Worm (Caenorhabditis elegans): Measurements from ENCODE around the gene cbn-1.

cbn-1 gene

ce11 chrII:340714-341113 is 8.4 kb upstream of the cbn-1 start:
- peak; percentile 91 for TF ChIP-seq aha-1 (tag)
- no peak for TF ChIP-seq saeg-2 (GFP tag; IDR thresholded peaks at IDR 0.05)
- TF ChIP-seq pha-4 (GFP tag; IDR thresholded peaks at IDR 0.05), result no peak
- no peak for TF ChIP-seq pha-4 (tag; optimal IDR thresholded peaks at IDR 0.05)
- no peak for TF ChIP-seq ztf-7 (tag; optimal IDR thresholded peaks at IDR 0.05)
- TF ChIP-seq set-16 (GFP tag; IDR thresholded peaks at IDR 0.05), result no peak
- no peak for TF ChIP-seq zfp-2 (tag; optimal IDR thresholded peaks at IDR 0.05)

- TF ChIP-seq ceh-62 (tag; optimal IDR thresholded peaks at IDR 0.05) (no peak), lin-15B (tag; optimal IDR thresholded peaks at IDR 0.05) (no peak), ceh-28 (tag; optimal IDR thresholded peaks at IDR 0.05) (no peak), ZK546.5 (tag; optimal IDR thresholded peaks at IDR 0.05) (no peak), hlh-11 (tag; optimal IDR thresholded peaks at IDR 0.05) (no peak), dve-1 (tag; optimal IDR thresholded peaks at IDR 0.05; ENCODE audit: insufficient read depth) (no peak), Y105C5A.15 (GFP tag; IDR thresholded peaks at IDR 0.05) (no peak), lin-38 (GFP tag; IDR thresholded peaks at IDR 0.05) (no peak), mxl-2 (GFP tag; conservative IDR thresholded peaks at IDR 0.05) (no peak), nhr-42 (GFP tag; IDR thresholded peaks at IDR 0.05) (no peak), snpc-1.2 (GFP tag; IDR thresholded peaks at IDR 0.05) (no peak), fos-1 (tag; optimal IDR thresholded peaks at IDR 0.05) (no peak), hif-1 (tag; optimal IDR thresholded peaks at IDR 0.05) (no peak), lir-3 (tag; optimal IDR thresholded peaks at IDR 0.05) (no peak), tra-1 (GFP tag; IDR thresholded peaks at IDR 0.05) (no peak), nhr-28 (tag; optimal IDR thresholded peaks at IDR 0.05) (no peak)
These were observed 7.9 kb upstream of the cbn-1 start, which contains the start of gene clc-31 for ce11 chrII:340224-340623. Gene clc-31 (plus strand): TSS chrII:340524.

ce11 chrII:337233-337832 is 5.0 kb upstream of the cbn-1 start, which contains the start of gene cpn-2:
Gene cpn-2 (plus strand): TSS chrII:337782.
- TF ChIP-seq ZK546.5 (tag; optimal IDR thresholded peaks at IDR 0.05) (no peak), nhr-41 (GFP tag; IDR thresholded peaks at IDR 0.05) (no peak), madf-5 (GFP tag; IDR thresholded peaks at IDR 0.05) (no peak), T26A8.4 (GFP tag; IDR thresholded peaks at IDR 0.05) (no peak), dmd-8 (GFP tag; IDR thresholded peaks at IDR 0.05) (no peak), nhr-111 (GFP tag; optimal IDR thresholded peaks at IDR 0.05) (no peak), spr-3 (GFP tag; optimal IDR thresholded peaks at IDR 0.05) (no peak), nhr-25 (tag; optimal IDR thresholded peaks at IDR 0.05; ENCODE audit: borderline replicate concordance, insufficient read depth) (no peak), ama-1 (optimal IDR thresholded peaks at IDR 0.05) (no peak), nhr-77 (tag; optimal IDR thresholded peaks at IDR 0.05) (no peak), unc-39 (tag; optimal IDR thresholded peaks at IDR 0.05) (no peak), nhr-6 (tag; optimal IDR thresholded peaks at IDR 0.05) (no peak), F49E8.2 (tag; optimal IDR thresholded peaks at IDR 0.05; ENCODE audit: borderline replicate concordance) (no peak)

DNA sequence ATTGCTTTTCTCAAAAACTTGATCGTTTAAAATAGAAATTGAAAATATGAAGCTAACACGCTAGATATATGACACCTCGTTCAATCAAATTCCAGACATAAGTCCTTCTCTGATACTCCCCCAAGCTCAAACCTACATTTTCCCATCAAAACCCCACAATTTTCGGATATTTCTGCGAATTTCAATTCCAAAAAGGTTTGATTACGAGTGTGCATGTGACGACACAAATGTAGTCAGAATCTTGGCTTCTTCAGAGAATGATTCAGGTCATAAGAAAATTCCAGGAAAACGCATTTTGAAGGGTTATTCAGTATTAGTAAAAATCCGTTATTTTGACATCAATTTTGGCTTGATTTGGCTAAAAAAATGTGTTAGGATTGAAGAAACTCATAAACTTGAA is 2.5 kb upstream of the cbn-1 start:
- TF ChIP-seq saeg-2 (GFP tag; IDR thresholded peaks at IDR 0.05) (no peak), Y75B8A.6 (GFP tag; IDR thresholded peaks at IDR 0.05) (no peak), ctbp-1 (GFP tag; IDR thresholded peaks at IDR 0.05) (no peak), fos-1 (tag; optimal IDR thresholded peaks at IDR 0.05) (no peak), ceh-20 (GFP tag; IDR thresholded peaks at IDR 0.05) (no peak), hlh-30 (tag; optimal IDR thresholded peaks at IDR 0.05; ENCODE audit: insufficient read depth) (no peak), vab-7 (GFP tag; IDR thresholded peaks at IDR 0.05) (no peak), unc-62 (GFP tag; optimal IDR thresholded peaks at IDR 0.05 in 1 of 2) (no peak), unc-62 (tag; optimal IDR thresholded peaks at IDR 0.05) (no peak), unc-39 (tag; optimal IDR thresholded peaks at IDR 0.05) (no peak), zip-11 (GFP tag; IDR thresholded peaks at IDR 0.05) (no peak), mdl-1 (tag; optimal IDR thresholded peaks at IDR 0.05) (no peak), ceh-44 (GFP tag; IDR thresholded peaks at IDR 0.05) (no peak), daf-16 (GFP tag; optimal IDR thresholded peaks at IDR 0.05) (no peak), daf-16 (tag; optimal IDR thresholded peaks at IDR 0.05) (no peak), snpc-1.2 (GFP tag; IDR thresholded peaks at IDR 0.05) (no peak), F49E8.2 (tag; optimal IDR thresholded peaks at IDR 0.05; ENCODE audit: borderline replicate concordance) (no peak), zfp-2 (tag; optimal IDR thresholded peaks at IDR 0.05) (no peak), zfp-3 (GFP tag; conservative IDR thresholded peaks at IDR 0.05) (no peak)

Data from whole organism, L4 larva.